Worm (Caenorhabditis elegans): Measurements from ENCODE around the gene imb-2.

imb-2 gene

ce11 chrII:14360675-14361074 is 4.8 kb upstream of the imb-2 start:
- TF ChIP-seq unc-39 (tag; optimal IDR thresholded peaks at IDR 0.05) (no peak), tbx-2 (tag; optimal IDR thresholded peaks at IDR 0.05) (no peak), jun-1 (tag; optimal IDR thresholded peaks at IDR 0.05) (no peak), R02D3.7 (tag; optimal IDR thresholded peaks at IDR 0.05) (no peak), ceh-82 (tag; optimal IDR thresholded peaks at IDR 0.05) (no peak), nhr-237 (tag; optimal IDR thresholded peaks at IDR 0.05) (no peak), eor-1 (tag; optimal IDR thresholded peaks at IDR 0.05) (no peak)

ce11 chrII:14361719-14362118 is 3.8 kb upstream of the imb-2 start, which contains the start of gene tebp-1:
Gene tebp-1 (plus strand): TSS chrII:14362019.
- TF ChIP-seq zag-1 (tag; optimal IDR thresholded peaks at IDR 0.05) (no peak), daf-12 (tag; optimal IDR thresholded peaks at IDR 0.05) (no peak), nhr-77 (tag; optimal IDR thresholded peaks at IDR 0.05) (no peak), mdl-1 (tag; optimal IDR thresholded peaks at IDR 0.05) (no peak), elt-3 (tag; optimal IDR thresholded peaks at IDR 0.05) (no peak), hmg-11 (tag; optimal IDR thresholded peaks at IDR 0.05) (no peak), ceh-28 (tag; optimal IDR thresholded peaks at IDR 0.05) (no peak), snpc-4 (tag; optimal IDR thresholded peaks at IDR 0.05) (no peak), ceh-9 (tag; optimal IDR thresholded peaks at IDR 0.05) (no peak), sea-2 (GFP tag; optimal IDR thresholded peaks at IDR 0.05) (no peak), aly-2 (tag; optimal IDR thresholded peaks at IDR 0.05) (no peak), mml-1 (tag; optimal IDR thresholded peaks at IDR 0.05) (no peak), eor-1 (tag; optimal IDR thresholded peaks at IDR 0.05) (no peak), egl-27 (tag; optimal IDR thresholded peaks at IDR 0.05) (no peak), lin-15B (tag; optimal IDR thresholded peaks at IDR 0.05) (no peak), nfya-1 (tag; optimal IDR thresholded peaks at IDR 0.05; ENCODE audit: insufficient read depth) (no peak), nhr-237 (tag; optimal IDR thresholded peaks at IDR 0.05) (no peak), ZK546.5 (tag; optimal IDR thresholded peaks at IDR 0.05) (no peak)

- TF ChIP-seq ZK546.5 (tag; optimal IDR thresholded peaks at IDR 0.05) (no peak), elt-1 (tag; optimal IDR thresholded peaks at IDR 0.05) (no peak), ama-1 (optimal IDR thresholded peaks at IDR 0.05) (no peak)
These were observed 9.1 kb downstream of the imb-2 start for ce11 chrII:14374594-14374993.

ce11 chrII:14377796-14378195 is 12.3 kb downstream of the imb-2 start, which contains the start of gene acr-20:
Gene acr-20 (minus strand): TSS chrII:14377896.
- no peak for TF ChIP-seq nhr-11 (tag; optimal IDR thresholded peaks at IDR 0.05)
- TF ChIP-seq R02D3.7 (tag; optimal IDR thresholded peaks at IDR 0.05): no peak
- no peak for TF ChIP-seq ZK546.5 (tag; optimal IDR thresholded peaks at IDR 0.05)

ce11 chrII:14380778-14381177 is 15.3 kb downstream of the imb-2 start:
- no peak for TF ChIP-seq lin-15B (tag; optimal IDR thresholded peaks at IDR 0.05)
- TF ChIP-seq ama-1 (optimal IDR thresholded peaks at IDR 0.05): no peak
- TF ChIP-seq nhr-11 (tag; optimal IDR thresholded peaks at IDR 0.05): no peak
- TF ChIP-seq ceh-16 (tag; optimal IDR thresholded peaks at IDR 0.05): no peak
- no peak for TF ChIP-seq fkh-2 (tag; optimal IDR thresholded peaks at IDR 0.05)
- TF ChIP-seq nhr-28 (tag; optimal IDR thresholded peaks at IDR 0.05): no peak
- no peak for TF ChIP-seq fos-1 (tag; optimal IDR thresholded peaks at IDR 0.05)
- no peak for TF ChIP-seq daf-12 (tag; optimal IDR thresholded peaks at IDR 0.05)

ce11 chrII:14381450-14381849 is 15.9 kb downstream of the imb-2 start, which contains the start of gene sdz-26:
Gene sdz-26 (plus strand): TSS chrII:14381750.
- TF ChIP-seq elt-2 (tag; optimal IDR thresholded peaks at IDR 0.05) (no peak), ZK546.5 (tag; optimal IDR thresholded peaks at IDR 0.05) (no peak), snpc-4 (tag; optimal IDR thresholded peaks at IDR 0.05) (no peak), unc-39 (tag; optimal IDR thresholded peaks at IDR 0.05) (no peak)

ce11 chrII:14383644-14384043 is 18.1 kb downstream of the imb-2 start, which contains the start of gene mes-2:
Gene mes-2 (plus strand): TSS chrII:14383973.
- TF ChIP-seq nhr-23 (tag; optimal IDR thresholded peaks at IDR 0.05) (peak; percentile 78), nhr-28 (tag; optimal IDR thresholded peaks at IDR 0.05) (no peak), ama-1 (optimal IDR thresholded peaks at IDR 0.05) (no peak), nhr-25 (tag; optimal IDR thresholded peaks at IDR 0.05) (peak; percentile 64), ceh-9 (tag; optimal IDR thresholded peaks at IDR 0.05) (no peak), nhr-11 (tag; optimal IDR thresholded peaks at IDR 0.05) (peak; percentile 10), snpc-4 (tag; optimal IDR thresholded peaks at IDR 0.05) (peak; percentile 78), lsy-12 (tag; optimal IDR thresholded peaks at IDR 0.05) (no peak), nhr-237 (tag; optimal IDR thresholded peaks at IDR 0.05) (no peak), ceh-28 (tag; optimal IDR thresholded peaks at IDR 0.05) (peak; percentile 41), nhr-43 (tag; optimal IDR thresholded peaks at IDR 0.05; ENCODE audit: poor library complexity, severe bottlenecking) (peak; percentile 60), egl-27 (tag; optimal IDR thresholded peaks at IDR 0.05) (no peak), zag-1 (tag; optimal IDR thresholded peaks at IDR 0.05) (no peak), nfya-1 (tag; optimal IDR thresholded peaks at IDR 0.05; ENCODE audit: insufficient read depth) (peak; percentile 82), elt-3 (tag; optimal IDR thresholded peaks at IDR 0.05) (no peak), fkh-10 (GFP tag; optimal IDR thresholded peaks at IDR 0.05) (no peak), nhr-67 (tag; optimal IDR thresholded peaks at IDR 0.05) (no peak), tbx-2 (tag; optimal IDR thresholded peaks at IDR 0.05) (no peak), lin-15B (tag; optimal IDR thresholded peaks at IDR 0.05) (peak; percentile 88), pqm-1 (tag; optimal IDR thresholded peaks at IDR 0.05) (peak; percentile 45), daf-12 (tag; optimal IDR thresholded peaks at IDR 0.05) (no peak), eor-1 (tag; optimal IDR thresholded peaks at IDR 0.05) (no peak), nhr-76 (tag; optimal IDR thresholded peaks at IDR 0.05) (no peak), ceh-16 (tag; optimal IDR thresholded peaks at IDR 0.05) (no peak), fos-1 (tag; optimal IDR thresholded peaks at IDR 0.05) (no peak), R02D3.7 (tag; optimal IDR thresholded peaks at IDR 0.05) (peak; percentile 66)

Measured in whole organism, L3 larva.